Fruit fly (Drosophila melanogaster): ENCODE results near the gene Arpc5.

- TF ChIP-seq CTCF (optimal IDR thresholded peaks at IDR 0.05) (no peak), CG8478 (optimal IDR thresholded peaks at IDR 0.05) (no peak)
Measured at dm6 chr2L:2542491-2542890, 37.6 kb upstream of the Arpc5 start.
